Fruit fly (Drosophila melanogaster): ENCODE results near the gene mtgo.

Gene mtgo

DNA sequence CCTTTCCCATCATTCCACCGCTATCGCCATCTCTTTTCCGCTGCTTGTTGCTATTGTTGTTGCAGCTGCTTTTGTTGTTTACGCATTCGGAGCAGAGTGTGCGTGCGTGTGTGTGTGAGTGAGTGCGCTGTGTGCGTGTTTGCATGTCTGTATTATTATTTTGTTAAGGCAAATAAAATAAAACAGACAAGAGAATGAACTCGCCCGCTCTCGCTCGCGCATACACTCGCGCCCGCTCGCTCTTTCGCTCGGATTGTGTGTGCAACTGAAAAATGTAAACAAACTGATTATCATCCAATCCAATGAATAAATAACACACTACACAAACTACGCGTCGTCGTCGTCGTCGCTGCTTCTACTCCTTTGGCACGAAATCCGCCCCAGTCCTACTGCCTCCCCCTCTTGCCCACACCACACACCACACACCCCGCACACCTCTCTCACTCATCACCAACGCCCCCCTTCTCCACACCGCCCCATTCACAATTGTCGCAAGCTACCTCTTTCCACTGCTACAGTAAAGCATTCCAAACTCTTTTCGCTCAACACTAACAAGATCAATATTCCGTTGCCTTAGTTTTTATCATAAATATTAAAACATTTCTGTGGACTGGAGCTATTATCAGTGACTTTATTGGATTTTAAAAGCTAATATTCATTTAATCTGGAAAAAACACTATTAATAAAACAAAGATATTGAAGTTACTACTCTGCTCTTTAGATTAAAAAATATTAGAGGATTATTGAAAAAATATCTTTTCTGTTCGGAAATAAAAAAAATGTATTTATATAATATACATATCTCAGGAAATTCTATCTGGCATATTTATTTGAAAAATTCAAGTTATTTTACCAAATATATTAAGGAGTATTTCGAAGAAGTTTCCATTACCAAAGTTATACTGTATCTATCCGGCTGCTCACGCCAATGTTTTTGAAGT lies 23.2 kb upstream of the mtgo start (continued):
- peak; percentile 16; the same call in 1 of the 2 replicates for TF ChIP-seq CG17612 (GFP tag; IDR thresholded peaks at IDR 0.05)
- TF ChIP-seq CkIIα-i1 (GFP tag; IDR thresholded peaks at IDR 0.05), result no peak
- TF ChIP-seq Dad (GFP tag; optimal IDR thresholded peaks at IDR 0.05), result peak; percentile 63
- TF ChIP-seq caup (GFP tag; optimal IDR thresholded peaks at IDR 0.05; ENCODE audit: severe bottlenecking), result peak; percentile 90
- TF ChIP-seq tx (GFP tag; optimal IDR thresholded peaks at IDR 0.05), result peak; percentile 14
- peak; percentile 55; the same call in 1 of the 2 replicates for TF ChIP-seq bowl (GFP tag; IDR thresholded peaks at IDR 0.05)
- TF ChIP-seq Bgb (GFP tag; IDR thresholded peaks at IDR 0.05; ENCODE audit: partially characterized antibody), result peak; percentile 21; the same call in 1 of the 2 replicates
- TF ChIP-seq Neu2 (GFP tag; optimal IDR thresholded peaks at IDR 0.05; ENCODE audit: borderline replicate concordance), result peak; percentile 40
- 0 out of 2 replicates have a peak, but pooled peaks have one; percentile 15 for TF ChIP-seq CG16779 (GFP tag; IDR thresholded peaks at IDR 0.05)
- no peak for TF ChIP-seq CG15073 (GFP tag; optimal IDR thresholded peaks at IDR 0.05)
- TF ChIP-seq knrl (GFP tag; IDR thresholded peaks at IDR 0.05; ENCODE audit: partially characterized antibody), result no peak
- peak; percentile 69 for TF ChIP-seq E2f1 (GFP tag; IDR thresholded peaks at IDR 0.05)
- TF ChIP-seq CG12236 (GFP tag; optimal IDR thresholded peaks at IDR 0.05), result peak; percentile 93
- peak; percentile 77 for TF ChIP-seq kah (GFP tag; optimal IDR thresholded peaks at IDR 0.05)
- 0 out of 2 replicates have a peak, but pooled peaks have one; percentile 31 for TF ChIP-seq Ptx1 (GFP tag; IDR thresholded peaks at IDR 0.05)
- peak; percentile 81 for TF ChIP-seq sob (GFP tag; IDR thresholded peaks at IDR 0.05)
- TF ChIP-seq CG17359 (tag; optimal IDR thresholded peaks at IDR 0.05), result peak; percentile 87
- TF ChIP-seq Side (GFP tag; optimal IDR thresholded peaks at IDR 0.05), result peak; percentile 90
- no peak for TF ChIP-seq B-H2 (GFP tag; optimal IDR thresholded peaks at IDR 0.05)
- TF ChIP-seq croc (GFP tag; conservative IDR thresholded peaks at IDR 0.05), result peak; percentile 69
- peak; percentile 96 for TF ChIP-seq CG1603 (tag; optimal IDR thresholded peaks at IDR 0.05)
- peak; percentile 79 for TF ChIP-seq sim (GFP tag; IDR thresholded peaks at IDR 0.05)
- TF ChIP-seq tgo (GFP tag; IDR thresholded peaks at IDR 0.05), result peak; percentile 63; the same call in 2 of the 3 replicates
- TF ChIP-seq trem (tag; optimal IDR thresholded peaks at IDR 0.05), result peak; percentile 77
- peak; percentile 73; the same call in 1 of the 2 replicates for TF ChIP-seq ara (GFP tag; IDR thresholded peaks at IDR 0.05)
- TF ChIP-seq CG3281 (GFP tag; optimal IDR thresholded peaks at IDR 0.05), result peak; percentile 78
- TF ChIP-seq MESR4 (GFP tag; optimal IDR thresholded peaks at IDR 0.05), result peak; percentile 16
- TF ChIP-seq Eip74EF (GFP tag; optimal IDR thresholded peaks at IDR 0.05), result peak in 1 of 2 experiments; percentile 79
- TF ChIP-seq Hmr (GFP tag; optimal IDR thresholded peaks at IDR 0.05), result peak; percentile 91
- TF ChIP-seq CG8924 (tag; optimal IDR thresholded peaks at IDR 0.05), result peak; percentile 94
- no peak for TF ChIP-seq amos (GFP tag; IDR thresholded peaks at IDR 0.05; ENCODE audit: partially characterized antibody)
- TF ChIP-seq zen2 (GFP tag; IDR thresholded peaks at IDR 0.05; ENCODE audit: partially characterized antibody), result peak; percentile 49; the same call in 1 of the 3 replicates
- TF ChIP-seq B-H1 (GFP tag; IDR thresholded peaks at IDR 0.05), result peak; percentile 44; the same call in 1 of the 3 replicates
- TF ChIP-seq CG10654 (GFP tag; optimal IDR thresholded peaks at IDR 0.05), result peak; percentile 56
- TF ChIP-seq lov (optimal IDR thresholded peaks at IDR 0.05), result no peak
- TF ChIP-seq lov (GFP tag; IDR thresholded peaks at IDR 0.05), result peak; percentile 79; the same call in 1 of the 3 replicates
- peak; percentile 80 for TF ChIP-seq Atf6 (GFP tag; IDR thresholded peaks at IDR 0.05)
- TF ChIP-seq Sry-β (GFP tag; optimal IDR thresholded peaks at IDR 0.05), result peak; percentile 73
- TF ChIP-seq Doc3 (GFP tag; IDR thresholded peaks at IDR 0.05; ENCODE audit: partially characterized antibody), result no peak
- TF ChIP-seq mld (GFP tag; IDR thresholded peaks at IDR 0.05; ENCODE audit: partially characterized antibody), result no peak
- 0 out of 2 replicates have a peak, but pooled peaks have one; percentile 28 for TF ChIP-seq CG43689 (GFP tag; IDR thresholded peaks at IDR 0.05)
- peak; percentile 66 for TF ChIP-seq p53 (GFP tag; optimal IDR thresholded peaks at IDR 0.05)
- TF ChIP-seq CG6689 (GFP tag; IDR thresholded peaks at IDR 0.05), result peak; percentile 63
- TF ChIP-seq CG6272 (GFP tag; IDR thresholded peaks at IDR 0.05), result no peak
- peak; percentile 2 for TF ChIP-seq lilli (GFP tag; optimal IDR thresholded peaks at IDR 0.05)
- peak; percentile 31; the same call in 1 of the 3 replicates for TF ChIP-seq CG14050 (GFP tag; IDR thresholded peaks at IDR 0.05)
- peak; percentile 79 for TF ChIP-seq Atf-2 (GFP tag; optimal IDR thresholded peaks at IDR 0.05)

Measured in whole organism, embryonic.